Worm (Caenorhabditis elegans) whole organism, young adult: ENCODE results near the gene F35D2.6.

Source experiments
- B0336.3 ChIP-seq: fragments of 200-800 bp; sonication (Bioruptor generic); IDR thresholded peaks from 2 replicates; pipeline ENCODE4 v1.3.6; 2022; ENCODE audit warnings: missing genetic modification characterization, missing compliant biosample characterization
- D2030.7 ChIP-seq: fragments of 200-800 bp; sonication (Bioruptor generic); IDR thresholded peaks from 2 replicates; pipeline ENCODE4 v1.3.6; 2022; ENCODE audit warnings: missing genetic modification reagents, missing genetic modification characterization, missing compliant biosample characterization
- F23B12.7 ChIP-seq: sonication (generic microtip); optimal IDR thresholded peaks from 2 replicates; lab custom pipeline; 2017; ENCODE audit warnings: missing genetic modification characterization, mild to moderate bottlenecking, missing compliant biosample characterization, antibody characterized with exemption, moderate library complexity; ENCODE audit not compliant: insufficient read depth
- F49E8.2 ChIP-seq: sonication (generic microtip); optimal IDR thresholded peaks from 3 replicates; lab custom pipeline; 2017; ENCODE audit warnings: missing genetic modification characterization, mild to moderate bottlenecking, missing compliant biosample characterization, antibody characterized with exemption, moderate library complexity; ENCODE audit not compliant: insufficient read depth
- F57A8.1 ChIP-seq: fragments of 200-800 bp; sonication (Bioruptor generic); optimal IDR thresholded peaks from 2 replicates; lab custom pipeline; 2018; ENCODE audit warnings: mild to moderate bottlenecking, missing genetic modification characterization, moderate library complexity, missing compliant biosample characterization
- K11D2.4 ChIP-seq: fragments of 200-800 bp; sonication (Bioruptor generic); IDR thresholded peaks from 2 replicates; pipeline ENCODE4 v1.3.6; 2022; ENCODE audit warnings: missing genetic modification reagents, missing genetic modification characterization, missing compliant biosample characterization
- K12H6.12 ChIP-seq: fragments of 200-800 bp; sonication (Bioruptor generic); optimal IDR thresholded peaks from 2 replicates; lab custom pipeline; 2018; ENCODE audit warnings: mild to moderate bottlenecking, missing genetic modification characterization, missing compliant biosample characterization
- T26A5.8 ChIP-seq: sonication (generic microtip); optimal IDR thresholded peaks from 2 replicates; lab custom pipeline; 2016; ENCODE audit warnings: missing genetic modification characterization, missing compliant biosample characterization
- Y53G8AR.9 ChIP-seq: fragments of 200-800 bp; sonication (Bioruptor generic); conservative IDR thresholded peaks from 2 replicates; pipeline ENCODE4 v1.3.6; 2022; ENCODE audit warnings: missing genetic modification reagents, missing genetic modification characterization, missing compliant biosample characterization
- Y56A3A.18 ChIP-seq: fragments of 200-800 bp; sonication (Bioruptor generic); IDR thresholded peaks from 2 replicates; pipeline ENCODE4 v1.3.6; 2022; ENCODE audit warnings: missing genetic modification reagents, missing genetic modification characterization, missing compliant biosample characterization
- aptf-2 ChIP-seq: fragments of 200-800 bp; sonication (Bioruptor generic); conservative IDR thresholded peaks from 2 replicates; pipeline ENCODE4 v1.3.6; 2022; ENCODE audit warnings: missing genetic modification reagents, missing genetic modification characterization, missing compliant biosample characterization
- attf-5 ChIP-seq: fragments of 200-800 bp; sonication (Bioruptor generic); optimal IDR thresholded peaks from 2 replicates; lab custom pipeline; 2018; ENCODE audit warnings: mild to moderate bottlenecking, missing genetic modification characterization, missing compliant biosample characterization
- ccch-3 ChIP-seq: fragments of 200-800 bp; sonication (Bioruptor generic); optimal IDR thresholded peaks from 2 replicates; lab custom pipeline; 2018; ENCODE audit warnings: mild to moderate bottlenecking, missing genetic modification characterization, missing compliant biosample characterization
- ceh-27 ChIP-seq: fragments of 200-800 bp; sonication (Bioruptor generic); optimal IDR thresholded peaks from 2 replicates; lab custom pipeline; 2018; ENCODE audit warnings: mild to moderate bottlenecking, missing genetic modification characterization, moderate library complexity, missing compliant biosample characterization
- ceh-79 ChIP-seq: sonication (generic microtip); optimal IDR thresholded peaks from 2 replicates; lab custom pipeline; 2017; ENCODE audit warnings: mild to moderate bottlenecking, missing genetic modification characterization, missing compliant biosample characterization
- dox-1 ChIP-seq: fragments of 200-800 bp; sonication (Bioruptor generic); IDR thresholded peaks from 2 replicates; pipeline ENCODE4 v1.3.6; 2022; ENCODE audit warnings: missing genetic modification reagents, missing genetic modification characterization, missing compliant biosample characterization
- dpl-1 ChIP-seq: fragments of 150-350 bp; optimal IDR thresholded peaks from 2 replicates; lab custom pipeline; 2014; ENCODE audit warnings: missing biosample characterization, missing genetic modification reagents, missing genetic modification characterization
- efl-1 ChIP-seq: fragments of 150-350 bp; optimal IDR thresholded peaks from 2 replicates; lab custom pipeline; 2014; ENCODE audit warnings: missing biosample characterization, missing genetic modification reagents, missing genetic modification characterization
- egl-18 ChIP-seq: fragments of 200-800 bp; sonication (Bioruptor generic); IDR thresholded peaks from 2 replicates; pipeline ENCODE4 v1.3.6; 2022; ENCODE audit warnings: missing genetic modification reagents, missing genetic modification characterization, missing compliant biosample characterization
- gei-17 ChIP-seq: fragments of 200-800 bp; sonication (Bioruptor generic); optimal IDR thresholded peaks from 2 replicates; lab custom pipeline; 2018; ENCODE audit warnings: mild to moderate bottlenecking, missing genetic modification characterization, missing compliant biosample characterization
- hrde-1 ChIP-seq: sonication (generic microtip); optimal IDR thresholded peaks from 2 replicates; lab custom pipeline; 2016; ENCODE audit warnings: missing genetic modification characterization, mild to moderate bottlenecking, missing compliant biosample characterization, moderate library complexity, missing genotype, missing genetic modification reagents, borderline replicate concordance
- lin-35 ChIP-seq, 3 experiments: fragments of 150-350 bp in 2 of 3; sonication (generic microtip) in 1 of 3; optimal IDR thresholded peaks; 2 replicates each; lab custom pipeline; 2014 to 2018; ENCODE audit warnings: missing biosample characterization in 3 of 3, missing genetic modification characterization in 3 of 3, missing genetic modification reagents in 3 of 3
- lin-54 ChIP-seq: fragments of 200-800 bp; sonication (Bioruptor generic); optimal IDR thresholded peaks from 2 replicates; lab custom pipeline; 2018; ENCODE audit warnings: mild to moderate bottlenecking, missing genetic modification characterization, missing compliant biosample characterization
- lsl-1 ChIP-seq: fragments of 200-800 bp; sonication (Bioruptor generic); optimal IDR thresholded peaks from 2 replicates; lab custom pipeline; 2018; ENCODE audit warnings: mild to moderate bottlenecking, missing genetic modification characterization, moderate library complexity, missing compliant biosample characterization
- lsy-27 ChIP-seq: sonication (generic microtip); optimal IDR thresholded peaks from 2 replicates; lab custom pipeline; 2017; ENCODE audit warnings: missing genetic modification characterization, mild to moderate bottlenecking, missing compliant biosample characterization, antibody characterized with exemption, missing genotype, borderline replicate concordance; ENCODE audit not compliant: insufficient read depth
- madf-6 ChIP-seq: fragments of 200-800 bp; sonication (Bioruptor generic); IDR thresholded peaks from 2 replicates; pipeline ENCODE4 v1.3.6; 2022; ENCODE audit warnings: missing genetic modification reagents, missing genetic modification characterization, missing compliant biosample characterization
- mcd-1 ChIP-seq: fragments of 200-800 bp; sonication (Bioruptor generic); IDR thresholded peaks from 2 replicates; pipeline ENCODE4 v1.3.6; 2022; ENCODE audit warnings: missing genetic modification reagents, missing genetic modification characterization, missing compliant biosample characterization
- nhr-27 ChIP-seq: fragments of 200-800 bp; sonication (Bioruptor generic); optimal IDR thresholded peaks from 2 replicates; lab custom pipeline; 2018; ENCODE audit warnings: mild to moderate bottlenecking, missing genetic modification characterization, moderate library complexity, missing compliant biosample characterization
- nhr-80 ChIP-seq: sonication (generic microtip); optimal IDR thresholded peaks from 2 replicates; lab custom pipeline; 2016; ENCODE audit warnings: missing genetic modification characterization, missing compliant biosample characterization
- nhr-90 ChIP-seq: sonication (generic microtip); optimal IDR thresholded peaks from 2 replicates; lab custom pipeline; 2016; ENCODE audit warnings: missing genotype, mild to moderate bottlenecking, missing genetic modification characterization, missing compliant biosample characterization
- pbrm-1 ChIP-seq: fragments of 200-800 bp; sonication (Bioruptor generic); IDR thresholded peaks from 2 replicates; pipeline ENCODE4 v1.3.6; 2022; ENCODE audit warnings: missing genetic modification reagents, missing genetic modification characterization, missing compliant biosample characterization
- rcor-1 ChIP-seq: fragments of 200-800 bp; sonication (Bioruptor generic); IDR thresholded peaks from 2 replicates; pipeline ENCODE4 v1.3.6; 2022; ENCODE audit warnings: missing genetic modification reagents, missing genetic modification characterization, missing compliant biosample characterization
- repo-1 ChIP-seq: sonication (generic microtip); optimal IDR thresholded peaks from 2 replicates; lab custom pipeline; 2017; ENCODE audit warnings: mild to moderate bottlenecking, missing genetic modification characterization, missing compliant biosample characterization
- snpc-1.1 ChIP-seq: sonication (generic microtip); optimal IDR thresholded peaks from 2 replicates; lab custom pipeline; 2017; ENCODE audit warnings: missing genetic modification characterization, mild to moderate bottlenecking, missing compliant biosample characterization, antibody characterized with exemption, moderate library complexity, missing genotype, missing genetic modification reagents; ENCODE audit not compliant: insufficient read depth
- sptf-2 ChIP-seq: fragments of 200-800 bp; sonication (Bioruptor generic); optimal IDR thresholded peaks from 2 replicates; lab custom pipeline; 2018; ENCODE audit warnings: mild to moderate bottlenecking, missing genetic modification characterization, missing compliant biosample characterization
- xnd-1 ChIP-seq: sonication (generic microtip); optimal IDR thresholded peaks from 2 replicates; lab custom pipeline; 2016; ENCODE audit warnings: missing genotype, missing genetic modification reagents, missing genetic modification characterization, missing compliant biosample characterization
- ztf-28 ChIP-seq: fragments of 200-800 bp; sonication (Bioruptor generic); IDR thresholded peaks from 2 replicates; pipeline ENCODE4 v1.3.6; 2022; ENCODE audit warnings: missing genetic modification reagents, missing genetic modification characterization, missing compliant biosample characterization
- ztf-3 ChIP-seq: fragments of 200-800 bp; sonication (Bioruptor generic); optimal IDR thresholded peaks from 2 replicates; lab custom pipeline; 2018; ENCODE audit warnings: mild to moderate bottlenecking, missing genetic modification characterization, missing compliant biosample characterization
- ztf-6 ChIP-seq: fragments of 200-800 bp; sonication (Bioruptor generic); IDR thresholded peaks from 2 replicates; pipeline ENCODE4 v1.3.6; 2022; ENCODE audit warnings: missing genetic modification reagents, missing genetic modification characterization, missing compliant biosample characterization

Gene F35D2.6

ce11 chrII:7531478-7531877 is 46.0 kb upstream of the F35D2.6 start (continued):
- TF ChIP-seq D2030.7 = no peak
- no peak for TF ChIP-seq lsy-27 (tag; lab: Kevin White, UChicago)
- no peak for TF ChIP-seq ztf-3 (GFP tag; lab: Kevin White, UChicago)
- TF ChIP-seq Y56A3A.18 = no peak

ce11 chrII:7534369-7534768 is 43.1 kb upstream of the F35D2.6 start, which contains the start of gene wrt-10:
TSS of gene wrt-10 (minus strand) at chrII:7534563.
- TF ChIP-seq hrde-1 (tag; lab: Kevin White, UChicago) (no peak), aptf-2 (GFP tag; lab: Robert Waterston, UW) (no peak), xnd-1 (tag; lab: Kevin White, UChicago) (no peak), ztf-6 (GFP tag; lab: Robert Waterston, UW) (no peak), madf-6 (GFP tag; lab: Robert Waterston, UW) (no peak), snpc-1.1 (tag; lab: Kevin White, UChicago) (no peak), ceh-79 (tag; lab: Kevin White, UChicago) (no peak), ztf-28 (no peak)

- TF ChIP-seq pbrm-1 (no peak), F49E8.2 (tag; lab: Kevin White, UChicago) (no peak), nhr-80 (tag; lab: Kevin White, UChicago) (peak; percentile 48), sptf-2 (GFP tag; lab: Kevin White, UChicago) (no peak), F23B12.7 (tag; lab: Kevin White, UChicago) (no peak)
Measured at ce11 chrII:7534934-7535333, 42.6 kb upstream of the F35D2.6 start, which contains the start of gene ZK1290.13. TSS of gene ZK1290.13 (plus strand) at chrII:7535006.

- TF ChIP-seq ztf-28 (no peak), dox-1 (GFP tag; lab: Robert Waterston, UW) (peak; percentile 42; the same call in 1 of the 2 replicates), K11D2.4 (no peak), rcor-1 (GFP tag; lab: Robert Waterston, UW) (no peak), dpl-1 (GFP tag; lab: Kevin White, UChicago) (peak; percentile 22), gei-17 (GFP tag; lab: Kevin White, UChicago) (no peak), attf-5 (peak; percentile 57), ztf-3 (GFP tag; lab: Kevin White, UChicago) (no peak), ceh-27 (GFP tag; lab: Kevin White, UChicago) (peak; percentile 51), mcd-1 (GFP tag; lab: Robert Waterston, UW) (peak; percentile 49; the same call in 1 of the 2 replicates), lin-54 (GFP tag; lab: Kevin White, UChicago) (peak; percentile 36), efl-1 (GFP tag; lab: Kevin White, UChicago) (peak; percentile 59), lin-35 (GFP tag; optimal IDR thresholded peaks at IDR 0.05; lab: Kevin White, UChicago) (peak in 1 of 3 experiments; percentile 42), B0336.3 (GFP tag; lab: Robert Waterston, UW) (no peak), repo-1 (tag; lab: Kevin White, UChicago) (no peak), F57A8.1 (no peak), egl-18 (GFP tag; lab: Robert Waterston, UW) (no peak), nhr-90 (tag; lab: Kevin White, UChicago) (no peak), Y53G8AR.9 (GFP tag; lab: Robert Waterston, UW) (no peak), lsl-1 (GFP tag; lab: Kevin White, UChicago) (peak; percentile 49), nhr-27 (tag; lab: Kevin White, UChicago) (no peak), T26A5.8 (no peak), nhr-80 (tag; lab: Kevin White, UChicago) (peak; percentile 35), ccch-3 (GFP tag; lab: Kevin White, UChicago) (no peak), K12H6.12 (tag; lab: Kevin White, UChicago) (peak; percentile 32)
- TF ChIP-seq, all 124 proteins: peak for 11
Measured at ce11 chrII:7537603-7538230, 39.8 kb upstream of the F35D2.6 start, which contains the start of gene nfi-1. TSS of gene nfi-1 (plus strand) at chrII:7538180.
